Worm (Caenorhabditis elegans): ENCODE measurements around the gene C06A1.3.

The C06A1.3 gene

DNA sequence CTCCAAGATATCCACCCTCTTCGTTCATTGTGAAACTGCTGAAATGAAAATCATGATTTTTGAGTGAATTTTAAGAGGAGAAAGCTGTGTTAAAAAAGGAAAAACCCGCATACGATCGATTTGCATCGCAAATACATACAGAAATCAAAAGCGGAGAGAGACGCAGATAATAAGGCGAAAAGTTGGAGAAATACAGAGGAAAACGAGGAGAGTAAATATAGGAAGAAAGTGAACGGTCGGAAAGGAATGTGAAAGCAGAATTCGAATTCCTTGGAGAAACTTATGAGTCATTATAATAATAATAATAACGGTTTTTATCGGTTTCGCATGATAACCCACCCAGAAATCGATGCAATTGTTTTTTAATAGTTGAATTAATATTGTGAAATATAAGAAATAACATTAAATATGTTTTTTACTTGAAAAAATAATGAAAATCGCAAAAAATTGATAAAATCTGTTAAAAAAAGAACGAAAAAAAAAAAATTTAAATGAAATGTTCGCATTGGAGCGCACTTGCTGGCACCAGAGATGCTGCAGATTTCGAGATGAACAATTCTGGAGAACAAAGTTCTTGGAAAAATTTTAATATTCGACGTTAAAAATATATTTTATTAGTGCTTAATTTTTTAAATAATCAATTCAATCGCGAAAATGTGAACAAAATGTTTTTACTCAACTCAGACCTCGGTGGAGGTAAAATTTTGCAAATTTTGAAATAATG is 35.3 kb downstream of the C06A1.3 start, which contains the start of gene ccm-3 (continued):
- TF ChIP-seq efl-1 (optimal IDR thresholded peaks at IDR 0.05) = peak; percentile 43 to 52
- peak in 1 of 2 experiments; percentile 45 for TF ChIP-seq efl-1 (GFP tag; optimal IDR thresholded peaks at IDR 0.05 in 1 of 2)
- no peak for TF ChIP-seq sptf-1 (tag; optimal IDR thresholded peaks at IDR 0.05)
- no peak for TF ChIP-seq nhr-28 (tag; optimal IDR thresholded peaks at IDR 0.05)
- peak; percentile 30 for TF ChIP-seq nhr-47 (tag; optimal IDR thresholded peaks at IDR 0.05)
- no peak for TF ChIP-seq lir-3 (tag; optimal IDR thresholded peaks at IDR 0.05; ENCODE audit: poor library complexity)
- TF ChIP-seq nhr-85 (tag) = no peak
- no peak for TF ChIP-seq lin-39 (tag; optimal IDR thresholded peaks at IDR 0.05)
- TF ChIP-seq unc-98 (GFP tag; IDR thresholded peaks at IDR 0.05) = no peak
- TF ChIP-seq ces-1 (GFP tag; optimal IDR thresholded peaks at IDR 0.05) = no peak
- TF ChIP-seq blmp-1 (tag; optimal IDR thresholded peaks at IDR 0.05) = peak; percentile 98
- no peak for TF ChIP-seq unc-62 (GFP tag; optimal IDR thresholded peaks at IDR 0.05)
- TF ChIP-seq irx-1 (tag; optimal IDR thresholded peaks at IDR 0.05) = no peak
- TF ChIP-seq mef-2 (tag; optimal IDR thresholded peaks at IDR 0.05) = no peak
- no peak for TF ChIP-seq ztf-4 (tag; optimal IDR thresholded peaks at IDR 0.05)
- no peak for TF ChIP-seq pqm-1 (tag; optimal IDR thresholded peaks at IDR 0.05)
- peak; percentile 50 for TF ChIP-seq C16A3.4 (tag; optimal IDR thresholded peaks at IDR 0.05)
- no peak for TF ChIP-seq elt-3 (tag; optimal IDR thresholded peaks at IDR 0.05)
- TF ChIP-seq grh-1 (GFP tag; IDR thresholded peaks at IDR 0.05) = no peak
- no peak for TF ChIP-seq zip-4 (GFP tag; optimal IDR thresholded peaks at IDR 0.05)
- no peak for TF ChIP-seq pag-3 (tag; optimal IDR thresholded peaks at IDR 0.05; ENCODE audit: borderline replicate concordance, insufficient read depth)
- no peak for TF ChIP-seq aha-1 (tag; optimal IDR thresholded peaks at IDR 0.05)
- no peak for TF ChIP-seq skn-1 (tag; optimal IDR thresholded peaks at IDR 0.05)
- TF ChIP-seq nhr-20 (tag; optimal IDR thresholded peaks at IDR 0.05) = no peak
- no peak for TF ChIP-seq nhr-237 (tag; optimal IDR thresholded peaks at IDR 0.05)
- no peak for TF ChIP-seq ztf-11 (tag; optimal IDR thresholded peaks at IDR 0.05)
- no peak for TF ChIP-seq dsc-1 (tag; optimal IDR thresholded peaks at IDR 0.05)
- 0 out of 2 replicates have a peak, but pooled peaks have one; percentile 22 for TF ChIP-seq nhr-19 (GFP tag; conservative IDR thresholded peaks at IDR 0.05)
- peak; percentile 15 to 77 for TF ChIP-seq lsy-2 (tag; optimal IDR thresholded peaks at IDR 0.05)
- peak; percentile 3 for TF ChIP-seq fkh-10 (GFP tag; optimal IDR thresholded peaks at IDR 0.05)
- no peak for TF ChIP-seq fos-1 (tag; optimal IDR thresholded peaks at IDR 0.05)
- TF ChIP-seq nhr-90 (tag; optimal IDR thresholded peaks at IDR 0.05; ENCODE audit: poor library complexity) = no peak
- TF ChIP-seq Y116A8C.19 (tag; optimal IDR thresholded peaks at IDR 0.05; ENCODE audit: borderline replicate concordance) = no peak
- no peak for TF ChIP-seq zag-1 (tag; optimal IDR thresholded peaks at IDR 0.05)
- TF ChIP-seq efl-3 (GFP tag; optimal IDR thresholded peaks at IDR 0.05) = no peak
- no peak for TF ChIP-seq C04F5.9 (tag; optimal IDR thresholded peaks at IDR 0.05)
- TF ChIP-seq aly-2 (tag; optimal IDR thresholded peaks at IDR 0.05) = no peak
- peak; percentile 23 for TF ChIP-seq xbp-1 (tag; optimal IDR thresholded peaks at IDR 0.05)
- no peak for TF ChIP-seq ceh-63 (GFP tag; optimal IDR thresholded peaks at IDR 0.05)
- no peak for TF ChIP-seq nhr-11 (tag; optimal IDR thresholded peaks at IDR 0.05)
- no peak for TF ChIP-seq nhr-84 (tag; optimal IDR thresholded peaks at IDR 0.05)
- TF ChIP-seq unc-130 (tag; optimal IDR thresholded peaks at IDR 0.05) = no peak
- TF ChIP-seq unc-30 (tag; optimal IDR thresholded peaks at IDR 0.05) = no peak

DNA sequence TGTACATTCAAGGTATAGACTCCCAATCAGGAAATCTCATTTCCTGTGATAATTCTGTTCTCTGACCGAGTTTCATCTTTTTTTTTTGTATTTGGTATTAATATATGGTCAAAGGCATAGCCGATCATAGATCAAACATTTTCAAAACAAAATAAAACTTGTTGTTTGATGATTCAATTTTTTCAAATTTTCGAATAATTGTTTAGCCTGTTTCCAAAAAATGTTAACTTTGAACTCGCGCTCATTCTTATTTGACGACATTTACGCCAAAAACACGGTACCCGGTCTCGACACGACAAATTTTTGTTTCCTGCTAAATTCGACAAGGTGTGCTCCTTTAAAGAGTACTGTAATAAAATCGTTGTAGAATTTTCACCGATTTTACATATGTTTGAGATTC is 36.8 kb downstream of the C06A1.3 start:
- no peak for TF ChIP-seq efl-1 (optimal IDR thresholded peaks at IDR 0.05)
- peak in 1 of 2 experiments; percentile 65 for TF ChIP-seq efl-1 (GFP tag; optimal IDR thresholded peaks at IDR 0.05 in 1 of 2)
- TF ChIP-seq C16A3.4 (tag; optimal IDR thresholded peaks at IDR 0.05) = no peak
- no peak for TF ChIP-seq aha-1 (tag; optimal IDR thresholded peaks at IDR 0.05)
- no peak for TF ChIP-seq elt-3 (tag; optimal IDR thresholded peaks at IDR 0.05)
- no peak for TF ChIP-seq nhr-28 (tag; optimal IDR thresholded peaks at IDR 0.05)

Measured in whole organism, L1 larva.